Fruit fly (Drosophila melanogaster) whole organism, prepupa: ENCODE data around the gene CG16711.

Source experiments
- Blimp-1 ChIP-seq: fragments of 200-800 bp; sonication (Bioruptor generic); optimal IDR thresholded peaks from 3 replicates; lab custom pipeline; 2017; ENCODE audit warnings: missing biosample characterization, missing genetic modification characterization, mild to moderate bottlenecking, moderate library complexity, missing genetic modification reagents
- CG10669 ChIP-seq: fragments of 200-800 bp; sonication (Bioruptor generic); optimal IDR thresholded peaks from 3 replicates; lab custom pipeline; 2018; ENCODE audit warnings: missing biosample characterization, mild to moderate bottlenecking, missing genetic modification characterization, moderate library complexity
- CG11902 ChIP-seq: fragments of 200-800 bp; sonication (Bioruptor generic); optimal IDR thresholded peaks from 3 replicates; lab custom pipeline; 2016; ENCODE audit warnings: missing biosample characterization, missing genetic modification characterization
- CG6276 ChIP-seq: fragments of 200-800 bp; sonication (Bioruptor generic); optimal IDR thresholded peaks from 2 replicates; lab custom pipeline; 2017; ENCODE audit warnings: missing biosample characterization, mild to moderate bottlenecking, missing genetic modification characterization
- CG6808 ChIP-seq: fragments of 200-800 bp; sonication (Bioruptor generic); optimal IDR thresholded peaks from 3 replicates; lab custom pipeline; 2017; ENCODE audit warnings: missing biosample characterization, missing genetic modification characterization, mild to moderate bottlenecking, moderate library complexity, missing genetic modification reagents
- CG6854 ChIP-seq: fragments of 200-800 bp; sonication (Bioruptor generic); optimal IDR thresholded peaks from 2 replicates; lab custom pipeline; 2017; ENCODE audit warnings: missing biosample characterization, mild to moderate bottlenecking, missing genetic modification characterization
- CG8119 ChIP-seq: fragments of 200-800 bp; sonication (Bioruptor generic); IDR thresholded peaks from 3 replicates; pipeline ENCODE4 v1.3.6; 2022; ENCODE audit warnings: missing biosample characterization, missing genetic modification characterization
- Ets21C ChIP-seq: fragments of 200-800 bp; sonication (Bioruptor generic); optimal IDR thresholded peaks from 3 replicates; lab custom pipeline; 2016; ENCODE audit warnings: missing biosample characterization, missing genetic modification characterization
- Ets96B ChIP-seq: fragments of 200-800 bp; optimal IDR thresholded peaks from 2 replicates; lab custom pipeline; 2019; ENCODE audit warnings: missing biosample characterization, mild to moderate bottlenecking, missing genetic modification characterization, moderate library complexity
- Sox102F ChIP-seq: fragments of 200-800 bp; sonication (Bioruptor generic); optimal IDR thresholded peaks from 2 replicates; lab custom pipeline; 2016; ENCODE audit warnings: missing biosample characterization, mild to moderate bottlenecking, missing genetic modification characterization
- dac ChIP-seq: fragments of 200-800 bp; sonication (Bioruptor generic); optimal IDR thresholded peaks from 2 replicates; lab custom pipeline; 2017; ENCODE audit warnings: missing biosample characterization, mild to moderate bottlenecking, missing genetic modification characterization
- eg ChIP-seq: fragments of 200-800 bp; sonication (Bioruptor generic); IDR thresholded peaks from 3 replicates; pipeline ENCODE4 v1.3.6; 2022; ENCODE audit warnings: missing biosample characterization, missing genetic modification characterization
- esn ChIP-seq: fragments of 200-800 bp; sonication (Bioruptor generic); optimal IDR thresholded peaks from 2 replicates; lab custom pipeline; 2016; ENCODE audit warnings: missing biosample characterization, mild to moderate bottlenecking, missing genetic modification characterization, moderate library complexity
- fkh ChIP-seq: fragments of 200-800 bp; sonication (Bioruptor generic); optimal IDR thresholded peaks from 3 replicates; lab custom pipeline; 2017; ENCODE audit warnings: missing biosample characterization, mild to moderate bottlenecking, missing genetic modification characterization, moderate library complexity

DNA sequence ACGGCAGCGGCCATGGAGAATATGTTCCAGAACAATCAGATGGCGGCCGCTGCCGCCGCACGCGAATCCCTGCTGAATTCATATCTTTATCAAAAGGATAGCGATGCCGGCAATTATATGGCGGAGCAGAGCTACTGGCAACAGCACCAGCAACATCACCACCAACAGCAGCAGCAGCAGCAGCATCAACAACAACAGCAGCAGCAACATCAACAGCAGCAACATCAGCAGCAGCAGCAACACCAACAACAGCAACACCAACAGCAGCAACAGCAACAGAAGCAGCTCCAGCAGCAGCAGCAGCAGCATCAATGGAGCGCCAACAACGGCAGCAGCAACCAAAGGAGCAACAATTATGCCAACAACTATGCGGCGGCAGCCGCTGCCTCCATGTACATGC lies 4.7 kb downstream of the CG16711 start:
- no peak for TF ChIP-seq CG6854 (GFP tag; lab: Kevin White, UChicago)
- no peak for TF ChIP-seq Blimp-1 (GFP tag; lab: Kevin White, UChicago)
- TF ChIP-seq CG6808 (GFP tag; lab: Kevin White, UChicago), result no peak
- TF ChIP-seq dac, result no peak
- no peak for TF ChIP-seq esn (GFP tag; lab: Kevin White, UChicago)
- TF ChIP-seq fkh, result no peak
- no peak for TF ChIP-seq CG8119 (GFP tag; lab: Robert Waterston, UW)
- no peak for TF ChIP-seq Ets96B
- TF ChIP-seq Ets21C (GFP tag; lab: Kevin White, UChicago), result no peak
- TF ChIP-seq eg (GFP tag; lab: Robert Waterston, UW), result no peak
- no peak for TF ChIP-seq Sox102F (GFP tag; lab: Kevin White, UChicago)
- no peak for TF ChIP-seq CG6276
- no peak for TF ChIP-seq CG11902 (GFP tag; lab: Kevin White, UChicago)
- no peak for TF ChIP-seq CG10669
